Fruit fly (Drosophila melanogaster) Kc167 (cell line): ENCODE data around the gene CG12783.

Experiments used
- Myc ChIP-seq: fragments of >200 bp; optimal IDR thresholded peaks from 2 replicates; lab custom pipeline; 2017; ENCODE audit warnings: missing external identifiers
- Sin3A ChIP-seq: fragments of >200 bp; optimal IDR thresholded peaks from 2 replicates; lab custom pipeline; 2018; ENCODE audit warnings: missing external identifiers
- h ChIP-seq: fragments of >200 bp; optimal IDR thresholded peaks from 3 replicates; lab custom pipeline; 2018; ENCODE audit warnings: missing external identifiers
- insv ChIP-seq: fragments of >200 bp; optimal IDR thresholded peaks from 3 replicates; lab custom pipeline; 2018; ENCODE audit warnings: missing external identifiers
- psq ChIP-seq: fragments of >200 bp; optimal IDR thresholded peaks from 2 replicates; lab custom pipeline; 2017; ENCODE audit warnings: missing external identifiers
- ttk ChIP-seq: sonication (Bioruptor generic); optimal IDR thresholded peaks from 2 replicates; lab custom pipeline; 2017; ENCODE audit warnings: missing external identifiers

DNA sequence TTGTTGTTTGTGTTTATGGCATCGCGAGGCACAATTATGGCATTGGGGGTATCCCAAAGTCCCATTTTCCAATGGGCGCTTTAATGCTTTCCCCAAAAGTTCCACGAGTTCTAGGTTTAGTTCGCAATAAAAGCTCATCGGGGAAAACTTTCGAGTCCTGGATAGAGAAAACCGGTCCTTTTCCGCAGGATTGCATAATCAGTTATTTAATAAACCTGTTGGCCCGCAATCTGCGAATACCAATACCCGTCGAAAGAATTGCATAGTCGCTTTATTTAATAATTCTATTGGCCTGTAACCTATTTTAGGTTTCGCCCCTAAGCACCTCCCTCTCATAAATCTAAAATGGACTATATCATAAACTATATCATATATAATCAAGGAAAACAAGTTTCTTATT is 7.3 kb downstream of the CG12783 start:
- no peak for TF ChIP-seq h (lab: Kevin White, UChicago)
- TF ChIP-seq psq (lab: Kevin White, UChicago) = no peak
- TF ChIP-seq ttk (lab: Kevin White, UChicago) = no peak
- no peak for TF ChIP-seq insv (lab: Kevin White, UChicago)
- no peak for TF ChIP-seq Sin3A (lab: Kevin White, UChicago)
- no peak for TF ChIP-seq Myc (lab: Kevin White, UChicago)
